Fruit fly (Drosophila melanogaster) whole organism, pupa: ENCODE results near the gene CG5921.

ENCODE experiments used
- CG12605 ChIP-seq: fragments of 200-800 bp; sonication (Bioruptor generic); IDR thresholded peaks from 2 replicates; pipeline ENCODE4 v1.3.6; 2022; ENCODE audit warnings: missing biosample characterization, missing genetic modification characterization
- CG14655 ChIP-seq: fragments of 200-800 bp; sonication (Bioruptor generic); optimal IDR thresholded peaks from 3 replicates; lab custom pipeline; 2017; ENCODE audit warnings: mild to moderate bottlenecking, missing biosample characterization, missing genetic modification reagents, missing genetic modification characterization
- CG15710 ChIP-seq: fragments of 200-800 bp; sonication (Bioruptor generic); optimal IDR thresholded peaks from 2 replicates; lab custom pipeline; 2018; ENCODE audit warnings: missing biosample characterization, mild to moderate bottlenecking, missing genetic modification characterization, moderate library complexity
- CG17806 ChIP-seq: fragments of 200-800 bp; sonication (Bioruptor generic); optimal IDR thresholded peaks from 2 replicates; lab custom pipeline; 2018; ENCODE audit warnings: missing biosample characterization, mild to moderate bottlenecking, missing genetic modification characterization, moderate library complexity
- CG34367 ChIP-seq: fragments of 200-800 bp; sonication (Bioruptor generic); optimal IDR thresholded peaks from 2 replicates; lab custom pipeline; 2018; ENCODE audit warnings: missing biosample characterization, mild to moderate bottlenecking, missing genetic modification characterization
- CG8159 ChIP-seq: fragments of 200-800 bp; sonication (Bioruptor generic); optimal IDR thresholded peaks from 3 replicates; lab custom pipeline; 2018; ENCODE audit warnings: missing biosample characterization, mild to moderate bottlenecking, missing genetic modification characterization, moderate library complexity
- CG8301 ChIP-seq: fragments of 200-800 bp; sonication (Bioruptor generic); optimal IDR thresholded peaks from 2 replicates; lab custom pipeline; 2018; ENCODE audit warnings: missing biosample characterization, mild to moderate bottlenecking, missing genetic modification characterization
- CG9948 ChIP-seq: fragments of 200-800 bp; sonication (Bioruptor generic); optimal IDR thresholded peaks from 2 replicates; lab custom pipeline; 2018; ENCODE audit warnings: missing biosample characterization, mild to moderate bottlenecking, missing genetic modification characterization, moderate library complexity
- D1 ChIP-seq: fragments of 200-800 bp; sonication (Bioruptor generic); optimal IDR thresholded peaks from 2 replicates; lab custom pipeline; 2018; ENCODE audit warnings: missing biosample characterization, mild to moderate bottlenecking, missing genetic modification characterization, moderate library complexity
- Snoo ChIP-seq: fragments of 200-800 bp; sonication (Bioruptor generic); optimal IDR thresholded peaks from 3 replicates; lab custom pipeline; 2017; ENCODE audit warnings: missing biosample characterization, mild to moderate bottlenecking, missing genetic modification characterization, inconsistent platforms

DNA sequence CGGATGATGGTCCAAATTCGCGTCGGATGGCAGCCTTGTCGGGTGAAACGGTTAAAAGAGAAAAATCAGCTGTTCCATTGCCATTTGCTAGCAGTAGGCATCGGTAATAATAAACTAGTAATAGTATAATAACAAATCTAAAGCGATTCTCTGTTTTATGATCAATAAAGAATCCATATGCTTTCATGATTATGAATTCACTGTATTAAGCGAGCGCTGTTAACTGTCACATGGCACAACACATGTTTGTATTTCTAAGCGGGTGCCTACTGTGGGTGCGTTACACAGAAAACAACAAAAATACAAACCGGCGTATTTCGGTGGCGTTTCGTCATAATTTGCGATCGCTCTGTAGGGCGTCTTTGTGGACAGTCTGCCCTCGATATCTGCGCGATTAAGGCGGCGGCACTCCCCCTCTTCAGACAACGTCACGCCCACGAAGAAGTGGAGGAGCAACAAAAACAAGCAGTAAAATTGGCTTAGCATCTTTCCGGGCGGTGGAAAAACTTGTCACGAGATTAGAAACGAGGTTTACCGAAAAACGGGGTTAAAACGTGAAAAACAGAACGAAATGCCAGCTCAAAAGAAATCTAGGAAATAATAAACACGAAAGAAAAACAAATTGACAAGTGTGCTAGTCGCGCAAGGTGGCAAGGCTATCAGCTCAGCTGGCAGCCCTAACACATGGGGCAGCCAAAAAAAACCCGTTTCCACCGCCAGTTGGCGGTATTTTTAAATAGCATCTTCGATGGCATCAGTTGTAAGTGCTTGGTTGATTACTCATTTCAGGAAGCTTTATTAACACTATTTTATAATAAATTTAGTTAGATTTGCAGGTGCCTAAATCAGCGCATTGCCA lies 40.4 kb downstream of the CG5921 start, which contains the start of the genes Nep1 and Mipp2:
- TF ChIP-seq CG8159 (tag; lab: Kevin White, UChicago): peak; percentile 12
- peak; percentile 24 for TF ChIP-seq CG17806 (tag; lab: Kevin White, UChicago)
- TF ChIP-seq CG15710 (tag; lab: Kevin White, UChicago): peak; percentile 30
- no peak for TF ChIP-seq CG14655 (GFP tag; lab: Kevin White, UChicago)
- no peak for TF ChIP-seq D1 (tag; lab: Kevin White, UChicago)
- peak; percentile 21 for TF ChIP-seq CG9948
- peak; percentile 50 for TF ChIP-seq CG8301 (tag; lab: Kevin White, UChicago)
- TF ChIP-seq CG12605 (GFP tag; lab: Robert Waterston, UW): peak; percentile 54; the same call in 1 of the 2 replicates
- TF ChIP-seq Snoo (tag; lab: Kevin White, UChicago): peak; percentile 9
- TF ChIP-seq CG34367 (tag; lab: Kevin White, UChicago): peak; percentile 23
